Worm (Caenorhabditis elegans) whole organism, L4 larva: ENCODE measurements around the gene sftb-6.

Experiments
- ceh-28 ChIP-seq: fragments of 150-350 bp; optimal IDR thresholded peaks from 2 replicates; lab custom pipeline; 2014; ENCODE audit warnings: missing biosample characterization, missing genetic modification reagents, missing genetic modification characterization
- fos-1 ChIP-seq: fragments of 150-350 bp; optimal IDR thresholded peaks from 2 replicates; lab custom pipeline; 2014; ENCODE audit warnings: missing biosample characterization, missing genetic modification characterization
- lim-7 ChIP-seq: fragments of 200-800 bp; sonication (Bioruptor generic); IDR thresholded peaks from 2 replicates; pipeline ENCODE4 v1.3.6; 2022; ENCODE audit warnings: missing genetic modification characterization, missing compliant biosample characterization
- lsy-2 ChIP-seq, 2 experiments: fragments of 150-350 bp in 1 of 2; sonication (generic microtip) in 1 of 2; optimal IDR thresholded peaks; 2 replicates each; lab custom pipeline; 2014 to 2017; ENCODE audit warnings: missing biosample characterization in 2 of 2, missing genetic modification characterization in 2 of 2
- mep-1 ChIP-seq: fragments of 150-350 bp; sonication (generic microtip); optimal IDR thresholded peaks from 3 replicates; lab custom pipeline; 2014; ENCODE audit warnings: missing biosample characterization, missing genetic modification characterization
- nhr-6 ChIP-seq: fragments of 150-350 bp; optimal IDR thresholded peaks from 2 replicates; lab custom pipeline; 2014; ENCODE audit warnings: missing biosample characterization, missing genetic modification characterization
- nhr-76 ChIP-seq: fragments of 150-350 bp; optimal IDR thresholded peaks from 2 replicates; lab custom pipeline; 2014; ENCODE audit warnings: missing biosample characterization, missing genetic modification characterization
- sdz-12 ChIP-seq: fragments of 200-800 bp; sonication (Bioruptor generic); optimal IDR thresholded peaks from 2 replicates; lab custom pipeline; 2018; ENCODE audit warnings: mild to moderate bottlenecking, missing genetic modification characterization, missing compliant biosample characterization

DNA sequence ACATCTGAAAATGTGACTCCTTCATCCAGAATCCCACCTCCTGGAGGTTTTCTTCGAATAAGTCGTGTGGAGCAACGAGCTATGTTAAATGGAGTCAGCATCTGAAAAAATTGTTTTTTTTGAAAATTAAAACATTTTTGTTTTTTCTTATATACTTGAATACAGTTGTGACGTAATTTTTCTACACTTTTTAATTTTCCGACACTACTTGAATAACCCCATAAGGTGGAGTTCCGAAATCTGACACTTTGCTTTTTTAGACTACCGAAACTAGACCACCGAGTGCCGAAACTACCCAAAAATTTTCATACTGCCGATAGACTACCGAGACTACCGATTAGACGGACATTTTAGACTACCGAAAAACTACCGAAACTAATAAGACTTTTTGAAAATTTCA lies 6.8 kb upstream of the sftb-6 start, which contains the start of gene mcat-1:
- TF ChIP-seq lsy-2 (tag; optimal IDR thresholded peaks at IDR 0.05; lab: Kevin White, UChicago) (no peak), fos-1 (no peak), ceh-28 (tag; lab: Kevin White, UChicago) (no peak), lim-7 (GFP tag; lab: Robert Waterston, UW) (no peak), nhr-76 (no peak), nhr-6 (no peak), mep-1 (tag; lab: Kevin White, UChicago) (no peak), sdz-12 (GFP tag; lab: Kevin White, UChicago) (no peak)
